Fruit fly (Drosophila melanogaster): ENCODE results near the gene CG10097.

dm6 chr3R:12441008-12441606, 45.3 kb upstream of the CG10097 start:
- TF ChIP-seq D1 (tag; optimal IDR thresholded peaks at IDR 0.05): no peak
- TF ChIP-seq CG8301 (tag; optimal IDR thresholded peaks at IDR 0.05): no peak
- peak; percentile 20; the same call in 1 of the 2 replicates for TF ChIP-seq Ets98B (GFP tag; IDR thresholded peaks at IDR 0.05)
- TF ChIP-seq CG9948 (tag; optimal IDR thresholded peaks at IDR 0.05): no peak
- TF ChIP-seq EcR (GFP tag; optimal IDR thresholded peaks at IDR 0.05): no peak
- TF ChIP-seq CG32121 (GFP tag; IDR thresholded peaks at IDR 0.05): no peak
- no peak for TF ChIP-seq CG14655 (GFP tag; optimal IDR thresholded peaks at IDR 0.05)
- TF ChIP-seq CG15710 (tag; optimal IDR thresholded peaks at IDR 0.05): no peak
- no peak for TF ChIP-seq Snoo (tag; optimal IDR thresholded peaks at IDR 0.05)
